Fruit fly (Drosophila melanogaster): ENCODE results near the gene Tgi.

dm6 chr3L:13486860-13487404 is 335 bp downstream of the Tgi start:
- no peak for TF ChIP-seq jim (GFP tag; optimal IDR thresholded peaks at IDR 0.05)
- no peak for TF ChIP-seq psq (GFP tag; optimal IDR thresholded peaks at IDR 0.05)
- no peak for TF ChIP-seq HLH106 (tag; optimal IDR thresholded peaks at IDR 0.05)
- no peak for TF ChIP-seq fru (GFP tag; optimal IDR thresholded peaks at IDR 0.05)
- TF ChIP-seq Hr78 (GFP tag; optimal IDR thresholded peaks at IDR 0.05), result no peak

Measured in whole organism, wandering third instar larva.